Worm (Caenorhabditis elegans): ENCODE results near the gene bath-27.

ce11 chrII:3385736-3386135 is 26.8 kb downstream of the bath-27 start, which contains the start of gene T06D4.2:
- no peak for TF ChIP-seq nhr-76 (tag; optimal IDR thresholded peaks at IDR 0.05)
- no peak for TF ChIP-seq nhr-28 (tag; optimal IDR thresholded peaks at IDR 0.05)
- TF ChIP-seq lin-13 (GFP tag; optimal IDR thresholded peaks at IDR 0.05) = no peak

All from whole organism, L1 larva.